Worm (Caenorhabditis elegans): ENCODE data around the gene nhr-257.

DNA sequence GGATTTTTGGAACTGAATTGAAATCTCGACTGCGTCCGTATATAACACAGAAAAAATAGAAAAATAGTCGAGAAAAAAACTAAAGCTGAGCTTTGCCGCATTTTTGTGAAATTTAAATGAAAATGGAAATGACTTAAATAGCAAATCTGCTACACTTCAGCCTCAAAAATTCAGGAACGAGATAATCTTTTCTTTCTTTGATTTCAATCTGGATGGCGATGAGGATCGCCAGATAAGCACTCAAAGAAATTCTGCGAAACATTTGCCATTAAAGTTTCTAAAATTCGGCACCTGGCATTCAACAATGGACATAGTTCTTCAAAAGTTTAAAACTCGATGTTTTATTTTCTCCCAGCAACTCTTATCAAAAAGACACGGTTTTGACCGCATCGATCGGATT lies 9.4 kb upstream of the nhr-257 start, which contains the start of the genes C17A2.7 and C17A2.3:
- TF ChIP-seq nhr-237 (tag; optimal IDR thresholded peaks at IDR 0.05) (no peak), mep-1 (tag; optimal IDR thresholded peaks at IDR 0.05) (no peak), ama-1 (optimal IDR thresholded peaks at IDR 0.05) (no peak), pag-3 (tag; optimal IDR thresholded peaks at IDR 0.05; ENCODE audit: borderline replicate concordance, insufficient read depth) (no peak), snpc-4 (tag; optimal IDR thresholded peaks at IDR 0.05) (no peak), hpl-2 (GFP tag; optimal IDR thresholded peaks at IDR 0.05) (no peak), elt-2 (tag; optimal IDR thresholded peaks at IDR 0.05) (no peak), egl-27 (tag; optimal IDR thresholded peaks at IDR 0.05) (no peak), egl-13 (tag; optimal IDR thresholded peaks at IDR 0.05) (no peak), lin-15B (tag; optimal IDR thresholded peaks at IDR 0.05) (no peak), Y116A8C.19 (tag; optimal IDR thresholded peaks at IDR 0.05; ENCODE audit: borderline replicate concordance) (no peak), lin-13 (GFP tag; optimal IDR thresholded peaks at IDR 0.05) (no peak), lin-39 (tag; optimal IDR thresholded peaks at IDR 0.05) (no peak)

Measured in whole organism, L1 larva.